Worm (Caenorhabditis elegans): ENCODE results near the gene saeg-1.

saeg-1 gene

DNA sequence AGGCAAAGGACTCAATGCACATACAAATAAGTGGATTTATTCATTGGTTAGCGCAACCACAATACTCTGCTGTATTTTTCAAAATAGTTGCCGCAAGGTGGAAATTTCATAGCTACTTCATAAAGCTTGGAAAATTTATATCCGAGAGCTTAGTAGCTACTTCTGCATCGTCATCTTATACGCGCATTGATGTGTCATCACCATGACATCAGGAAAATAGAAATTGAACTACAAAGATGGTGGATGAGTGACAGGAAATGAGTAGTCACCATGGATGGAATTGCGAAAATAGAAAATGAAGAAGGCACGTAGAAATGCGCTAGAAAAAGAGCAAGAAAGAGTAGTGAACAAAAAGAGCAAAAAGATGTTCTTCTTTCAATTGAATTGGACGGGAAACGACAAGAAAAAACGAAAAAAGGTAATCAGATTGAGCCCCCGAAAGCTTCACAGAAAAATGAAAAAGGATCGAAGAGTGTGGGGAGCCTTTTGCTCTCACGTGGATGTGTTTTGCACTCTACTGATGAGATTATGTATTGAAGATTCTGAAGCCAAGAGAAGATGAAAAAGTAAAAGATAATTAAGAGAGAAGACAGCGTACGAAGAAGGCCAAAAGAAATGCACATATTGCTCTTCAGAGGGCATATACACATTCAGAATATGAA is 9.6 kb upstream of the saeg-1 start:
- TF ChIP-seq K02D7.2 (tag; optimal IDR thresholded peaks at IDR 0.05) (no peak), unc-42 (tag; optimal IDR thresholded peaks at IDR 0.05) (peak; percentile 90)

DNA sequence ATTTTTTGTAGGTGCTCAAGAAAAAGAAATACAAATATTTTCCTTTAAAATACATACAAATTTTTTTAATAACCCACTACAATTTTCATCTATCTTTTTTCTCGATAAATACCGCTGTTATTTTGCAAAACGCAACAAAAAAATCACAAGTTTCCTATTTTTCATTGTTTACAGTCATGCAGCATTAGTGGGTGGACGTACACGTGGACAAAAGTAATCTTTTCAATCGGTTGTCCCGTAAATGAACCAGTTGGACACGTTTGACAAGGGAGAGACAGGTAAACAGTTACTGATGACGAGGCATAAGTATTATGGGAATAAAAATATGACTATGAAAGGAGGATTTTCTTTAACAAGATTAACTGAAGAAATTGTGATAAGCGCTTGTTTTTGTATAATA is 7.7 kb upstream of the saeg-1 start:
- no peak for TF ChIP-seq Y22D7AL.16 (tag; optimal IDR thresholded peaks at IDR 0.05)
- TF ChIP-seq syd-9 (tag; optimal IDR thresholded peaks at IDR 0.05), result no peak
- no peak for TF ChIP-seq unc-55 (GFP tag; optimal IDR thresholded peaks at IDR 0.05)
- no peak for TF ChIP-seq sox-4 (tag; optimal IDR thresholded peaks at IDR 0.05)
- TF ChIP-seq odd-2 (tag; optimal IDR thresholded peaks at IDR 0.05), result no peak
- TF ChIP-seq gmeb-2 (tag; optimal IDR thresholded peaks at IDR 0.05), result no peak
- TF ChIP-seq K09A11.1 (tag; optimal IDR thresholded peaks at IDR 0.05; ENCODE audit: insufficient read depth), result no peak
- no peak for TF ChIP-seq ztf-16 (tag; optimal IDR thresholded peaks at IDR 0.05)
- no peak for TF ChIP-seq madf-2 (tag; optimal IDR thresholded peaks at IDR 0.05)
- TF ChIP-seq tbx-2 (tag; optimal IDR thresholded peaks at IDR 0.05), result no peak

DNA sequence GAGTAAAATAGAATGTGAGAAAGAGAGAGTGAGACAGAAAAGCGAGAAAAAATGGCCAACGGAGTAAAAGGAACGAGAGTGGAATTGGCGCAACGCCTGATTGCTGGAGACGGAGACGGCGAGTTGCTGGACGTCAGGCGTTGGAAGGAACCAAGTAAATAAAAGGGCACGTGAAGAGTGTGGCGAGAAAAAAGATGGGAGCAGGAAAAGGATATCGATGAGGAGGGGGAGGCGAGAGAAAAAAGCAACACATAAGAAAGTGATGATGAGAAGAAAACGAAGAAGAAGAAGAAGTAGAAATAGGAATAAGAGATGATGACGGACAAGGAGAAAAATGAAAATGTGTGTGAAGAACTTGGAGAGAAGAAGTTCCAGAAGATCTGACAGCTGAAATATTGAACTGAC is 6.0 kb upstream of the saeg-1 start:
- no peak for TF ChIP-seq hlh-13 (GFP tag; optimal IDR thresholded peaks at IDR 0.05)
- no peak for TF ChIP-seq lim-6 (tag; optimal IDR thresholded peaks at IDR 0.05)
- peak; percentile 58 for TF ChIP-seq ceh-31 (tag; optimal IDR thresholded peaks at IDR 0.05)
- TF ChIP-seq sdc-2 (tag; optimal IDR thresholded peaks at IDR 0.05), result peak; percentile 22
- TF ChIP-seq C38D4.7 (GFP tag; optimal IDR thresholded peaks at IDR 0.05), result no peak
- peak; percentile 12 for TF ChIP-seq pros-1 (tag; optimal IDR thresholded peaks at IDR 0.05)
- peak; percentile 35 for TF ChIP-seq ceh-14 (tag; optimal IDR thresholded peaks at IDR 0.05)
- TF ChIP-seq elt-4 (tag; optimal IDR thresholded peaks at IDR 0.05), result no peak
- no peak for TF ChIP-seq ceh-45 (GFP tag; IDR thresholded peaks at IDR 0.05)
- TF ChIP-seq pat-9 (tag; optimal IDR thresholded peaks at IDR 0.05), result no peak
- TF ChIP-seq fkh-10 (GFP tag; optimal IDR thresholded peaks at IDR 0.05), result peak; percentile 17
- peak; percentile 3 for TF ChIP-seq F13H6.1 (tag; optimal IDR thresholded peaks at IDR 0.05)
- TF ChIP-seq tbx-2 (tag; optimal IDR thresholded peaks at IDR 0.05), result peak; percentile 20
- peak; percentile 47 for TF ChIP-seq nfya-1 (tag; optimal IDR thresholded peaks at IDR 0.05)
- no peak for TF ChIP-seq npax-4 (tag; optimal IDR thresholded peaks at IDR 0.05)
- no peak for TF ChIP-seq ceh-30 (tag; optimal IDR thresholded peaks at IDR 0.05)
- TF ChIP-seq unc-3 (GFP tag; conservative IDR thresholded peaks at IDR 0.05), result no peak
- no peak for TF ChIP-seq unc-3 (tag; optimal IDR thresholded peaks at IDR 0.05)
- TF ChIP-seq ceh-19 (GFP tag; optimal IDR thresholded peaks at IDR 0.05), result no peak
- no peak for TF ChIP-seq Y22D7AL.16 (tag; optimal IDR thresholded peaks at IDR 0.05)
- no peak for TF ChIP-seq ahr-1 (tag; optimal IDR thresholded peaks at IDR 0.05)
- TF ChIP-seq C08G9.2 (tag; optimal IDR thresholded peaks at IDR 0.05), result peak; percentile 29
- TF ChIP-seq unc-42 (tag; optimal IDR thresholded peaks at IDR 0.05), result peak; percentile 88
- no peak for TF ChIP-seq hlh-6 (tag; optimal IDR thresholded peaks at IDR 0.05)
- TF ChIP-seq hlh-30 (tag; optimal IDR thresholded peaks at IDR 0.05; ENCODE audit: insufficient read depth), result peak; percentile 45
- TF ChIP-seq madf-2 (tag; optimal IDR thresholded peaks at IDR 0.05), result no peak
- TF ChIP-seq ztf-16 (tag; optimal IDR thresholded peaks at IDR 0.05), result no peak
- TF ChIP-seq lin-11 (tag; optimal IDR thresholded peaks at IDR 0.05), result no peak
- TF ChIP-seq pag-3 (tag; optimal IDR thresholded peaks at IDR 0.05; ENCODE audit: borderline replicate concordance), result no peak
- TF ChIP-seq ceh-18 (tag; optimal IDR thresholded peaks at IDR 0.05), result peak; percentile 81
- no peak for TF ChIP-seq ets-4 (tag; optimal IDR thresholded peaks at IDR 0.05)
- TF ChIP-seq ceh-48 (tag; optimal IDR thresholded peaks at IDR 0.05), result no peak
- TF ChIP-seq ttx-3 (tag; optimal IDR thresholded peaks at IDR 0.05), result no peak

Measured in whole organism, late embryonic.